Worm (Caenorhabditis elegans) whole organism, midembryonic: ENCODE measurements around the gene dyf-6.

Experiments
- T22C8.4 ChIP-seq: fragments of 200-800 bp; sonication (Bioruptor generic); IDR thresholded peaks from 2 replicates; pipeline ENCODE4 v1.3.6; 2022; ENCODE audit warnings: missing genetic modification characterization, missing compliant biosample characterization
- cog-1 ChIP-seq: sonication (generic microtip); optimal IDR thresholded peaks from 2 replicates; lab custom pipeline; 2016; ENCODE audit warnings: missing genetic modification characterization, missing compliant biosample characterization
- flt-1 ChIP-seq: fragments of 200-800 bp; sonication (Bioruptor generic); IDR thresholded peaks from 2 replicates; pipeline ENCODE4 v1.3.6; 2022; ENCODE audit warnings: missing genetic modification characterization, missing compliant biosample characterization
- klf-2 ChIP-seq: fragments of 200-800 bp; sonication (Bioruptor generic); conservative IDR thresholded peaks from 2 replicates; pipeline ENCODE4 v1.3.6; 2022; ENCODE audit warnings: missing genetic modification reagents, missing genetic modification characterization, missing compliant biosample characterization
- ztf-23 ChIP-seq: fragments of 200-800 bp; sonication (Bioruptor generic); IDR thresholded peaks from 2 replicates; pipeline ENCODE4 v1.3.6; 2022; ENCODE audit warnings: missing genetic modification reagents, missing genetic modification characterization, missing compliant biosample characterization

- TF ChIP-seq cog-1 (no peak), T22C8.4 (GFP tag; lab: Robert Waterston, UW) (no peak), flt-1 (GFP tag; lab: Robert Waterston, UW) (no peak), ztf-23 (no peak), klf-2 (GFP tag; lab: Robert Waterston, UW) (no peak)
These were observed 47.6 kb upstream of the dyf-6 start for ce11 chrX:10433863-10434262.
